Fruit fly (Drosophila melanogaster) whole organism, prepupa: ENCODE measurements around the gene bdwf.
A peak's percentile ranks its signal among the peaks of the same experiment; 100 is the strongest.

Source experiments
- Blimp-1 ChIP-seq: fragments of 200-800 bp; sonication (Bioruptor generic); optimal IDR thresholded peaks from 3 replicates; lab custom pipeline; 2017; ENCODE audit warnings: missing biosample characterization, missing genetic modification characterization, mild to moderate bottlenecking, moderate library complexity, missing genetic modification reagents
- CG10631 ChIP-seq: fragments of 200-800 bp; sonication (Bioruptor generic); optimal IDR thresholded peaks from 2 replicates; lab custom pipeline; 2016; ENCODE audit warnings: missing biosample characterization, missing genetic modification characterization
- CG10669 ChIP-seq: fragments of 200-800 bp; sonication (Bioruptor generic); optimal IDR thresholded peaks from 3 replicates; lab custom pipeline; 2018; ENCODE audit warnings: missing biosample characterization, mild to moderate bottlenecking, missing genetic modification characterization, moderate library complexity
- CG11294 ChIP-seq: fragments of 200-800 bp; sonication (Bioruptor generic); IDR thresholded peaks from 2 replicates; pipeline ENCODE4 v1.3.6; 2022; ENCODE audit warnings: missing biosample characterization, missing genetic modification characterization
- CG11762 ChIP-seq: fragments of 200-800 bp; sonication (Bioruptor generic); optimal IDR thresholded peaks from 3 replicates; lab custom pipeline; 2016; ENCODE audit warnings: missing biosample characterization, missing genetic modification characterization; ENCODE audit not compliant: insufficient read depth
- CG11902 ChIP-seq: fragments of 200-800 bp; sonication (Bioruptor generic); optimal IDR thresholded peaks from 3 replicates; lab custom pipeline; 2016; ENCODE audit warnings: missing biosample characterization, missing genetic modification characterization
- CG15336 ChIP-seq: fragments of 200-800 bp; sonication (Bioruptor generic); IDR thresholded peaks from 2 replicates; pipeline ENCODE4 v1.3.6; 2022; ENCODE audit warnings: missing biosample characterization, missing genetic modification characterization
- CG16779 ChIP-seq: fragments of 200-800 bp; sonication (Bioruptor generic); optimal IDR thresholded peaks from 3 replicates; lab custom pipeline; 2017; ENCODE audit warnings: missing biosample characterization, mild to moderate bottlenecking, missing genetic modification characterization
- CG3032 ChIP-seq: fragments of 200-800 bp; optimal IDR thresholded peaks from 2 replicates; lab custom pipeline; 2019; ENCODE audit warnings: missing biosample characterization, mild to moderate bottlenecking, missing genetic modification characterization, moderate library complexity
- CG32006 ChIP-seq: fragments of 200-800 bp; sonication (Bioruptor generic); optimal IDR thresholded peaks from 3 replicates; lab custom pipeline; 2017; ENCODE audit warnings: missing biosample characterization, mild to moderate bottlenecking, missing genetic modification characterization
- CG34406 ChIP-seq: fragments of 200-800 bp; sonication (Bioruptor generic); optimal IDR thresholded peaks from 3 replicates; lab custom pipeline; 2016; ENCODE audit warnings: missing biosample characterization, missing genetic modification characterization
- CG3919 ChIP-seq: fragments of 200-800 bp; sonication (Bioruptor generic); optimal IDR thresholded peaks from 3 replicates; lab custom pipeline; 2016; ENCODE audit warnings: missing biosample characterization, missing genetic modification characterization
- CG4318 ChIP-seq: fragments of 200-800 bp; sonication (Bioruptor generic); optimal IDR thresholded peaks from 3 replicates; lab custom pipeline; 2017; ENCODE audit warnings: missing biosample characterization, mild to moderate bottlenecking, missing genetic modification characterization
- CG6163 ChIP-seq: fragments of 200-800 bp; sonication (Bioruptor generic); IDR thresholded peaks from 3 replicates; pipeline ENCODE4 v1.3.6; 2022; ENCODE audit warnings: missing biosample characterization, missing genetic modification characterization
- CG6276 ChIP-seq: fragments of 200-800 bp; sonication (Bioruptor generic); optimal IDR thresholded peaks from 2 replicates; lab custom pipeline; 2017; ENCODE audit warnings: missing biosample characterization, mild to moderate bottlenecking, missing genetic modification characterization
- CG6808 ChIP-seq: fragments of 200-800 bp; sonication (Bioruptor generic); optimal IDR thresholded peaks from 3 replicates; lab custom pipeline; 2017; ENCODE audit warnings: missing biosample characterization, missing genetic modification characterization, mild to moderate bottlenecking, moderate library complexity, missing genetic modification reagents
- CG7368 ChIP-seq: fragments of 200-800 bp; sonication (Bioruptor generic); optimal IDR thresholded peaks from 3 replicates; lab custom pipeline; 2016; ENCODE audit warnings: missing biosample characterization, missing genetic modification characterization
- CG8119 ChIP-seq: fragments of 200-800 bp; sonication (Bioruptor generic); IDR thresholded peaks from 3 replicates; pipeline ENCODE4 v1.3.6; 2022; ENCODE audit warnings: missing biosample characterization, missing genetic modification characterization
- CG8319 ChIP-seq: fragments of 200-800 bp; sonication (Bioruptor generic); optimal IDR thresholded peaks from 3 replicates; lab custom pipeline; 2016; ENCODE audit warnings: missing biosample characterization, missing genetic modification characterization
- CG9139 ChIP-seq: fragments of 200-800 bp; sonication (Bioruptor generic); optimal IDR thresholded peaks from 3 replicates; lab custom pipeline; 2017; ENCODE audit warnings: missing biosample characterization, mild to moderate bottlenecking, missing genetic modification characterization
- Eip75B ChIP-seq: fragments of 200-800 bp; sonication (Bioruptor generic); optimal IDR thresholded peaks from 3 replicates; lab custom pipeline; 2016; ENCODE audit warnings: missing biosample characterization, missing genetic modification characterization
- Eip78C ChIP-seq: fragments of 200-800 bp; sonication (Bioruptor generic); peaks from one replicate; lab custom pipeline; 2016; ENCODE audit warnings: missing biosample characterization, missing genetic modification characterization
- Eip93F ChIP-seq: fragments of 200-800 bp; sonication (Bioruptor generic); optimal IDR thresholded peaks from 2 replicates; lab custom pipeline; 2016; ENCODE audit warnings: missing biosample characterization, mild to moderate bottlenecking, missing genetic modification characterization
- Ets21C ChIP-seq: fragments of 200-800 bp; sonication (Bioruptor generic); optimal IDR thresholded peaks from 3 replicates; lab custom pipeline; 2016; ENCODE audit warnings: missing biosample characterization, missing genetic modification characterization
- Hr39 ChIP-seq: fragments of 200-800 bp; sonication (Bioruptor generic); optimal IDR thresholded peaks from 2 replicates; lab custom pipeline; 2016; ENCODE audit warnings: missing biosample characterization, missing genetic modification characterization
- Hr4 ChIP-seq: fragments of 200-800 bp; sonication (Bioruptor generic); optimal IDR thresholded peaks from 3 replicates; lab custom pipeline; 2016; ENCODE audit warnings: missing biosample characterization, missing genetic modification characterization
- Lpt ChIP-seq: fragments of 200-800 bp; sonication (Bioruptor generic); optimal IDR thresholded peaks from 3 replicates; lab custom pipeline; 2016; ENCODE audit warnings: missing biosample characterization, missing genetic modification characterization
- Met ChIP-seq: fragments of 200-800 bp; sonication (Bioruptor generic); optimal IDR thresholded peaks from 3 replicates; lab custom pipeline; 2016; ENCODE audit warnings: missing biosample characterization, missing genetic modification characterization
- OdsH ChIP-seq: fragments of 200-800 bp; sonication (Bioruptor generic); optimal IDR thresholded peaks from 3 replicates; lab custom pipeline; 2016; ENCODE audit warnings: missing biosample characterization, missing genetic modification characterization
- Sox102F ChIP-seq: fragments of 200-800 bp; sonication (Bioruptor generic); optimal IDR thresholded peaks from 2 replicates; lab custom pipeline; 2016; ENCODE audit warnings: missing biosample characterization, mild to moderate bottlenecking, missing genetic modification characterization
- Sox15 ChIP-seq: fragments of 200-800 bp; sonication (Bioruptor generic); optimal IDR thresholded peaks from 3 replicates; lab custom pipeline; 2016; ENCODE audit warnings: missing biosample characterization, missing genetic modification characterization
- achi ChIP-seq: fragments of 200-800 bp; sonication (Bioruptor generic); optimal IDR thresholded peaks from 3 replicates; lab custom pipeline; 2016; ENCODE audit warnings: missing biosample characterization, missing genetic modification characterization
- cyc ChIP-seq: fragments of 200-800 bp; sonication (Bioruptor generic); optimal IDR thresholded peaks from 3 replicates; lab custom pipeline; 2016; ENCODE audit warnings: missing biosample characterization, missing genetic modification characterization
- dac ChIP-seq: fragments of 200-800 bp; sonication (Bioruptor generic); optimal IDR thresholded peaks from 2 replicates; lab custom pipeline; 2017; ENCODE audit warnings: missing biosample characterization, mild to moderate bottlenecking, missing genetic modification characterization
- dsx ChIP-seq: fragments of 200-800 bp; optimal IDR thresholded peaks from 3 replicates; lab custom pipeline; 2019; ENCODE audit warnings: missing biosample characterization, mild to moderate bottlenecking, missing genetic modification characterization, moderate library complexity; ENCODE audit not compliant: poor library complexity, severe bottlenecking
- eg ChIP-seq: fragments of 200-800 bp; sonication (Bioruptor generic); IDR thresholded peaks from 3 replicates; pipeline ENCODE4 v1.3.6; 2022; ENCODE audit warnings: missing biosample characterization, missing genetic modification characterization
- esn ChIP-seq: fragments of 200-800 bp; sonication (Bioruptor generic); optimal IDR thresholded peaks from 2 replicates; lab custom pipeline; 2016; ENCODE audit warnings: missing biosample characterization, mild to moderate bottlenecking, missing genetic modification characterization, moderate library complexity
- fd85E ChIP-seq: fragments of 200-800 bp; sonication (Bioruptor generic); optimal IDR thresholded peaks from 3 replicates; lab custom pipeline; 2016; ENCODE audit warnings: missing biosample characterization, missing genetic modification characterization
- fkh ChIP-seq: fragments of 200-800 bp; sonication (Bioruptor generic); optimal IDR thresholded peaks from 3 replicates; lab custom pipeline; 2017; ENCODE audit warnings: missing biosample characterization, mild to moderate bottlenecking, missing genetic modification characterization, moderate library complexity
- net ChIP-seq: fragments of 200-800 bp; sonication (Bioruptor generic); optimal IDR thresholded peaks from 3 replicates; lab custom pipeline; 2016; ENCODE audit warnings: missing biosample characterization, missing genetic modification characterization
- pdm3 ChIP-seq: fragments of 200-800 bp; sonication (Bioruptor generic); optimal IDR thresholded peaks from 3 replicates; lab custom pipeline; 2016; ENCODE audit warnings: missing biosample characterization, missing genetic modification characterization
- salr ChIP-seq, 2 experiments: fragments of 200-800 bp; sonication (Bioruptor generic); optimal IDR thresholded peaks; 3 replicates each; lab custom pipeline; 2016 to 2018; ENCODE audit warnings: missing biosample characterization in 2 of 2, missing genetic modification characterization in 2 of 2, mild to moderate bottlenecking in 1 of 2
- ss ChIP-seq, 2 experiments: fragments of 200-800 bp; sonication (Bioruptor generic); optimal IDR thresholded peaks; 2 replicates in 1 of 2; 3 replicates in 1 of 2; lab custom pipeline; 2017 to 2018; ENCODE audit warnings: mild to moderate bottlenecking in 2 of 2, missing biosample characterization in 2 of 2, missing genetic modification characterization in 2 of 2, moderate library complexity in 1 of 2
- svp ChIP-seq: fragments of 200-800 bp; sonication (Bioruptor generic); peaks from one replicate; lab custom pipeline; 2016; ENCODE audit warnings: missing biosample characterization, missing genetic modification characterization
- vri ChIP-seq: fragments of 200-800 bp; sonication (Bioruptor generic); optimal IDR thresholded peaks from 3 replicates; lab custom pipeline; 2016; ENCODE audit warnings: missing biosample characterization, mild to moderate bottlenecking, missing genetic modification characterization

Gene bdwf

DNA sequence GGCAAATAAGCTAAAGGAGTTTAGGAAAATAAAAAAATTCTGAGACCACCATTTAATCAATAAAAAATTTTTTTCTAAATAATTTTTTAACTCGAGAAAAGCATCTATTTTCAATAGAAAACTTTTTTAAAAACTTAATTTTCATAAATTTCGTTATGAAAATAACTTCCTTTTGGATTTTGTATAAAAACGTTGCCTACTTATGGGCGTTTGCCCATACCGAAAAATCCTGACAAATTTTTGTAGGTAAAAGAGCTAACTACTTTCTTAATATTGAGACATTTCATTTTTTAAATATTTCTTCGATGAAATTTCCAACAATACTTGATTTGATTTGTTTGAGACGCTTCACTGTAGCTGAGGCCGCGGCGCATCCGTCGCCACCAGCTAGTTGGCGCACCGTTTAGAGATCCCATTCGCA, 17.3 kb upstream of the bdwf start (continued):
- TF ChIP-seq CG8119 (GFP tag; lab: Robert Waterston, UW), result peak; percentile 84
- TF ChIP-seq CG6808 (GFP tag; lab: Kevin White, UChicago), result peak; percentile 73
- TF ChIP-seq CG3032 (tag; lab: Kevin White, UChicago), result peak; percentile 72
- peak; percentile 49 to 62 for TF ChIP-seq ss (GFP tag; optimal IDR thresholded peaks at IDR 0.05; lab: Kevin White, UChicago)
- peak; percentile 50 for TF ChIP-seq CG34406
- peak; percentile 52 for TF ChIP-seq Met (GFP tag; lab: Kevin White, UChicago)
- peak; percentile 70 for TF ChIP-seq CG3919 (GFP tag; lab: Kevin White, UChicago)
- peak; percentile 77 for TF ChIP-seq Eip75B (GFP tag; lab: Kevin White, UChicago)
- TF ChIP-seq Sox102F (GFP tag; lab: Kevin White, UChicago), result no peak
- no peak for TF ChIP-seq fd85E (GFP tag; lab: Kevin White, UChicago)
- TF ChIP-seq CG8319 (GFP tag; lab: Kevin White, UChicago), result peak; percentile 26
- peak; percentile 73 for TF ChIP-seq CG10631 (GFP tag; lab: Kevin White, UChicago)

DNA sequence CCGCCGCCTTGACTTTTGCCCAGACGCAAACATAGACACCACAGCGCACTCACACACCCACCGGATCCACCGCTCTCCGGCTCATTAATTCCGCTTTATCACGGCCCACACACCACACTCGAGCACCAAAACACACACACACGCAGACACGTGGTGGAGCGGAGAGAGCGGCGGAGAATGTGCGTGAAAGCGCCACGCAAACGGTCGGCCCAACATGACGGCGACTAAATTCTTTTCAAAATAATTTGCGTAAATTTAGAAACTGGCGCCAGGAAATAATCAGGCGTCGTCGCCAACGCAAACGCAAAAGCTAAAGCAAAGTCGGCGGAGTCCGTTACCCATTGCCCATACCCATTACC, 16.9 kb upstream of the bdwf start:
- TF ChIP-seq dac (GFP tag; lab: Kevin White, UChicago), result no peak
- TF ChIP-seq salr (GFP tag; optimal IDR thresholded peaks at IDR 0.05; lab: Kevin White, UChicago), result peak in 1 of 2 experiments; percentile 27
- TF ChIP-seq eg (GFP tag; lab: Robert Waterston, UW), result no peak

DNA sequence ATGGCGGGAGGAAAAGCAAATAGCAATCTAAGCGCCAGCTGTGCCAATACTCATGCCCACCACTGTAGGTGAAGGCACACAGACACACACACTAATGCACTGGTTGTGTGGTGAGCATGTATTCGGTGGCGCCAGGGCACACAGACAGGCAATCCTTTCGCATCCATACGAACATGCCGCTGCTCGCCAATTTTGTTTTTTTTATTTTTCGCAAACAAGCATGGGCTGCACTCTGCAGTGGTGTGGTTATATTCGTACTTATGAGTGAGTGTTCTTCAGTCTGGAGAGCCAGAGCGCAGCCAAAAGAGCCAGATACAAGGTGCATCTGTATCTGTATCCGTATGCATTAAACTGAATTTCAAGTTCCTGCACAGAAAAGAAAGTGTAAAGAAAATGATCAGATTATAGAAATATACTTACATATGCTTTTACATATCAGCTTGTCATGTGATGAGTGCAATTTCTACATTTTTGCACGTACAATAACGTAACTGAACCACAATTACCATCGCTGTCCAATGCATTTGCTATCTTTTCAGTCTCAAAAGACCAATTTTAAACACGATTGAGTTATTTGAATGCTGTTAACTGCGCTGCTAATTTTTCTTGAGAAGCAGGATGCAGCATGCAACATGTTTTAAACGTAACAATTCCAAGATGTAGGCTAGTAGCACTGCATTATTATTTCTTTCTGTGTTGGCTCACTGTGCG, 16.3 kb upstream of the bdwf start:
- TF ChIP-seq achi (GFP tag; lab: Kevin White, UChicago) (peak; percentile 88), CG11294 (GFP tag; lab: Robert Waterston, UW) (peak; percentile 41), CG32006 (GFP tag; lab: Kevin White, UChicago) (peak; percentile 98), CG7368 (peak; percentile 77), Sox15 (GFP tag; lab: Kevin White, UChicago) (peak; percentile 92), CG8119 (GFP tag; lab: Robert Waterston, UW) (peak; percentile 91), Eip78C (GFP tag; lab: Kevin White, UChicago) (peak; percentile 97), net (GFP tag; lab: Kevin White, UChicago) (peak; percentile 81), CG10631 (GFP tag; lab: Kevin White, UChicago) (peak; percentile 90), CG6163 (GFP tag; lab: Robert Waterston, UW) (peak; percentile 61), CG8319 (GFP tag; lab: Kevin White, UChicago) (peak; percentile 83), Eip93F (GFP tag; lab: Kevin White, UChicago) (no peak), OdsH (GFP tag; lab: Kevin White, UChicago) (peak; percentile 91), esn (GFP tag; lab: Kevin White, UChicago) (peak; percentile 82), CG6276 (GFP tag; lab: Kevin White, UChicago) (peak; percentile 89), CG34406 (peak; percentile 85), pdm3 (GFP tag; lab: Kevin White, UChicago) (peak; percentile 90), Hr39 (GFP tag; lab: Kevin White, UChicago) (peak; percentile 86), CG9139 (GFP tag; lab: Kevin White, UChicago) (no peak), CG15336 (GFP tag; lab: Robert Waterston, UW) (peak; percentile 81), CG3919 (GFP tag; lab: Kevin White, UChicago) (peak; percentile 88), CG16779 (tag; lab: Kevin White, UChicago) (peak; percentile 75), Blimp-1 (GFP tag; lab: Kevin White, UChicago) (peak; percentile 31), CG3032 (tag; lab: Kevin White, UChicago) (peak; percentile 82), Sox102F (GFP tag; lab: Kevin White, UChicago) (peak; percentile 71), CG4318 (peak; percentile 94), Lpt (GFP tag; lab: Kevin White, UChicago) (peak; percentile 80), dsx (GFP tag; lab: Kevin White, UChicago) (peak; percentile 69), Ets21C (peak; percentile 77), Hr4 (GFP tag; lab: Kevin White, UChicago) (peak; percentile 93), vri (GFP tag; lab: Kevin White, UChicago) (peak; percentile 72), cyc (GFP tag; lab: Kevin White, UChicago) (peak; percentile 76), salr (GFP tag; optimal IDR thresholded peaks at IDR 0.05; lab: Kevin White, UChicago) (peak; percentile 74 to 95), CG11902 (GFP tag; lab: Kevin White, UChicago) (peak; percentile 80), CG10669 (GFP tag; lab: Kevin White, UChicago) (peak; percentile 86), CG11762 (GFP tag; lab: Kevin White, UChicago) (peak; percentile 83), fd85E (GFP tag; lab: Kevin White, UChicago) (peak; percentile 26), fkh (GFP tag; lab: Kevin White, UChicago) (peak; percentile 32), svp (GFP tag; lab: Kevin White, UChicago) (peak; percentile 95)
